Worm (Caenorhabditis elegans) whole organism, late embryonic: ENCODE results near the gene F43E2.1.

ENCODE experiments used
- C08G9.2 ChIP-seq: sonication (generic microtip); optimal IDR thresholded peaks from 2 replicates; lab custom pipeline; 2016; ENCODE audit warnings: mild to moderate bottlenecking, missing genetic modification characterization, moderate library complexity, missing compliant biosample characterization
- C38D4.7 ChIP-seq: fragments of 200-800 bp; sonication (Bioruptor generic); optimal IDR thresholded peaks from 2 replicates; lab custom pipeline; 2018; ENCODE audit warnings: mild to moderate bottlenecking, missing genetic modification characterization, moderate library complexity, missing compliant biosample characterization
- F13H6.1 ChIP-seq: sonication (generic microtip); optimal IDR thresholded peaks from 2 replicates; lab custom pipeline; 2016; ENCODE audit warnings: missing genetic modification characterization, missing compliant biosample characterization
- K02D7.2 ChIP-seq: sonication (generic microtip); optimal IDR thresholded peaks from 2 replicates; lab custom pipeline; 2017; ENCODE audit warnings: mild to moderate bottlenecking, missing genetic modification characterization, missing compliant biosample characterization
- K09A11.1 ChIP-seq: sonication (generic microtip); optimal IDR thresholded peaks from 2 replicates; lab custom pipeline; 2017; ENCODE audit warnings: antibody characterized with exemption, mild to moderate bottlenecking, missing genetic modification characterization, missing compliant biosample characterization; ENCODE audit not compliant: insufficient read depth
- ahr-1 ChIP-seq: sonication (generic microtip); optimal IDR thresholded peaks from 2 replicates; lab custom pipeline; 2016; ENCODE audit warnings: missing genetic modification characterization, missing compliant biosample characterization
- ama-1 ChIP-seq: fragments of 150-350 bp; optimal IDR thresholded peaks from 2 replicates; lab custom pipeline; 2014
- ceh-14 ChIP-seq: sonication (generic microtip); optimal IDR thresholded peaks from 2 replicates; lab custom pipeline; 2016; ENCODE audit warnings: missing genotype, missing genetic modification characterization, missing compliant biosample characterization
- ceh-18 ChIP-seq: sonication (generic microtip); optimal IDR thresholded peaks from 2 replicates; lab custom pipeline; 2016; ENCODE audit warnings: missing genetic modification characterization, missing compliant biosample characterization
- ceh-19 ChIP-seq: fragments of 200-800 bp; sonication (Bioruptor generic); optimal IDR thresholded peaks from 2 replicates; lab custom pipeline; 2018; ENCODE audit warnings: mild to moderate bottlenecking, missing genetic modification characterization, missing compliant biosample characterization
- ceh-2 ChIP-seq: sonication (generic microtip); optimal IDR thresholded peaks from 2 replicates; lab custom pipeline; 2016; ENCODE audit warnings: missing genotype, missing genetic modification characterization, missing compliant biosample characterization
- ceh-22 ChIP-seq: sonication (generic microtip); optimal IDR thresholded peaks from 2 replicates; lab custom pipeline; 2017; ENCODE audit warnings: missing biosample characterization, missing genetic modification characterization
- ceh-24 ChIP-seq: sonication (generic microtip); optimal IDR thresholded peaks from 2 replicates; lab custom pipeline; 2016; ENCODE audit warnings: mild to moderate bottlenecking, missing genetic modification characterization, missing compliant biosample characterization
- ceh-31 ChIP-seq: sonication (generic microtip); optimal IDR thresholded peaks from 2 replicates; lab custom pipeline; 2016; ENCODE audit warnings: missing genetic modification characterization, missing compliant biosample characterization
- ceh-34 ChIP-seq: sonication (generic microtip); optimal IDR thresholded peaks from 2 replicates; lab custom pipeline; 2016; ENCODE audit warnings: mild to moderate bottlenecking, missing genetic modification characterization, missing compliant biosample characterization
- ceh-45 ChIP-seq: fragments of 200-800 bp; sonication (Bioruptor generic); IDR thresholded peaks from 2 replicates; pipeline ENCODE4 v1.3.6; 2022; ENCODE audit warnings: missing genetic modification reagents, missing genetic modification characterization, missing compliant biosample characterization
- ceh-48 ChIP-seq: sonication (generic microtip); optimal IDR thresholded peaks from 2 replicates; lab custom pipeline; 2016; ENCODE audit warnings: missing genetic modification characterization, inconsistent platforms, missing compliant biosample characterization
- che-1 ChIP-seq: sonication (generic microtip); optimal IDR thresholded peaks from 2 replicates; lab custom pipeline; 2016; ENCODE audit warnings: mild to moderate bottlenecking, missing genetic modification characterization, missing compliant biosample characterization
- dmd-4 ChIP-seq: sonication (generic microtip); optimal IDR thresholded peaks from 2 replicates; lab custom pipeline; 2016; ENCODE audit warnings: borderline replicate concordance, missing genetic modification characterization, missing compliant biosample characterization
- dve-1 ChIP-seq: sonication (generic microtip); optimal IDR thresholded peaks from 2 replicates; lab custom pipeline; 2017; ENCODE audit warnings: antibody characterized with exemption, mild to moderate bottlenecking, missing genetic modification characterization, missing compliant biosample characterization
- elt-4 ChIP-seq: sonication (generic microtip); optimal IDR thresholded peaks from 2 replicates; lab custom pipeline; 2016; ENCODE audit warnings: missing genetic modification characterization, missing compliant biosample characterization
- fax-1 ChIP-seq: sonication (generic microtip); optimal IDR thresholded peaks from 2 replicates; lab custom pipeline; 2016; ENCODE audit warnings: missing genotype, missing genetic modification characterization, missing compliant biosample characterization
- fkh-10 ChIP-seq: fragments of 150-350 bp; optimal IDR thresholded peaks from 2 replicates; lab custom pipeline; 2014; ENCODE audit warnings: missing biosample characterization, missing genetic modification reagents, missing genetic modification characterization
- fkh-6 ChIP-seq: sonication (generic microtip); optimal IDR thresholded peaks from 2 replicates; lab custom pipeline; 2016; ENCODE audit warnings: missing genetic modification characterization, missing compliant biosample characterization
- hlh-13 ChIP-seq: fragments of 200-800 bp; sonication (Bioruptor generic); optimal IDR thresholded peaks from 2 replicates; lab custom pipeline; 2018; ENCODE audit warnings: mild to moderate bottlenecking, missing genetic modification characterization, missing compliant biosample characterization
- hlh-15 ChIP-seq: sonication (generic microtip); optimal IDR thresholded peaks from 2 replicates; lab custom pipeline; 2016; ENCODE audit warnings: missing genetic modification characterization, missing compliant biosample characterization
- hlh-30 ChIP-seq: sonication (generic microtip); optimal IDR thresholded peaks from 2 replicates; lab custom pipeline; 2017; ENCODE audit warnings: antibody characterized with exemption, missing genetic modification characterization, missing compliant biosample characterization; ENCODE audit not compliant: insufficient read depth
- hlh-6 ChIP-seq: sonication (generic microtip); optimal IDR thresholded peaks from 2 replicates; lab custom pipeline; 2016; ENCODE audit warnings: missing genotype, missing genetic modification characterization, missing compliant biosample characterization
- madf-2 ChIP-seq: sonication (generic microtip); optimal IDR thresholded peaks from 2 replicates; lab custom pipeline; 2017; ENCODE audit warnings: missing genetic modification characterization, missing compliant biosample characterization
- mec-3 ChIP-seq: sonication (generic microtip); optimal IDR thresholded peaks from 2 replicates; lab custom pipeline; 2016; ENCODE audit warnings: borderline replicate concordance, missing genetic modification characterization, missing compliant biosample characterization
- nfya-1 ChIP-seq: sonication (generic microtip); optimal IDR thresholded peaks from 2 replicates; lab custom pipeline; 2017; ENCODE audit warnings: missing genetic modification characterization, mild to moderate bottlenecking, missing compliant biosample characterization, antibody characterized with exemption, moderate library complexity
- nhr-11 ChIP-seq: fragments of 150-350 bp; optimal IDR thresholded peaks from 2 replicates; lab custom pipeline; 2014; ENCODE audit warnings: missing biosample characterization, missing genetic modification characterization
- npax-4 ChIP-seq: sonication (generic microtip); optimal IDR thresholded peaks from 2 replicates; lab custom pipeline; 2016; ENCODE audit warnings: missing genetic modification characterization, missing compliant biosample characterization
- pat-9 ChIP-seq: fragments of 200-800 bp; sonication (Bioruptor generic); optimal IDR thresholded peaks from 2 replicates; lab custom pipeline; 2018; ENCODE audit warnings: mild to moderate bottlenecking, missing genetic modification characterization, moderate library complexity, missing compliant biosample characterization
- pha-4 ChIP-seq: fragments of 150-350 bp; optimal IDR thresholded peaks from 2 replicates; lab custom pipeline; 2018; ENCODE audit warnings: missing biosample characterization, missing genetic modification reagents, missing genetic modification characterization
- pros-1 ChIP-seq: fragments of 150-350 bp; optimal IDR thresholded peaks from 2 replicates; lab custom pipeline; 2014; ENCODE audit warnings: missing biosample characterization, missing genetic modification reagents, missing genetic modification characterization
- ref-2 ChIP-seq: sonication (generic microtip); optimal IDR thresholded peaks from 2 replicates; lab custom pipeline; 2016; ENCODE audit warnings: missing genetic modification characterization, missing compliant biosample characterization
- sdc-2 ChIP-seq: sonication (generic microtip); optimal IDR thresholded peaks from 2 replicates; lab custom pipeline; 2016; ENCODE audit warnings: missing genotype, missing genetic modification characterization, missing compliant biosample characterization
- sox-2 ChIP-seq: fragments of 200-800 bp; sonication (Bioruptor generic); IDR thresholded peaks from 2 replicates; pipeline ENCODE4 v1.3.6; 2022; ENCODE audit warnings: missing genetic modification reagents, missing genetic modification characterization, missing compliant biosample characterization
- sox-4 ChIP-seq: sonication (generic microtip); optimal IDR thresholded peaks from 2 replicates; lab custom pipeline; 2017; ENCODE audit warnings: mild to moderate bottlenecking, missing genetic modification characterization, inconsistent platforms, missing compliant biosample characterization
- syd-9 ChIP-seq: sonication (generic microtip); optimal IDR thresholded peaks from 2 replicates; lab custom pipeline; 2016; ENCODE audit warnings: mild to moderate bottlenecking, missing genetic modification characterization, moderate library complexity, missing compliant biosample characterization
- tbx-2 ChIP-seq: sonication (generic microtip); optimal IDR thresholded peaks from 2 replicates; lab custom pipeline; 2016; ENCODE audit warnings: missing genetic modification characterization, missing compliant biosample characterization
- ttx-3 ChIP-seq: sonication (generic microtip); optimal IDR thresholded peaks from 2 replicates; lab custom pipeline; 2016; ENCODE audit warnings: missing genetic modification reagents, missing genetic modification characterization, missing compliant biosample characterization
- unc-42 ChIP-seq: sonication (generic microtip); optimal IDR thresholded peaks from 2 replicates; lab custom pipeline; 2016; ENCODE audit warnings: missing genotype, missing genetic modification characterization, missing compliant biosample characterization
- unc-55 ChIP-seq: sonication (generic microtip); optimal IDR thresholded peaks from 2 replicates; lab custom pipeline; 2017; ENCODE audit warnings: missing biosample characterization, missing genetic modification reagents, missing genetic modification characterization
- ztf-16 ChIP-seq: sonication (generic microtip); optimal IDR thresholded peaks from 2 replicates; lab custom pipeline; 2017; ENCODE audit warnings: missing genetic modification characterization, missing compliant biosample characterization

Gene F43E2.1

DNA sequence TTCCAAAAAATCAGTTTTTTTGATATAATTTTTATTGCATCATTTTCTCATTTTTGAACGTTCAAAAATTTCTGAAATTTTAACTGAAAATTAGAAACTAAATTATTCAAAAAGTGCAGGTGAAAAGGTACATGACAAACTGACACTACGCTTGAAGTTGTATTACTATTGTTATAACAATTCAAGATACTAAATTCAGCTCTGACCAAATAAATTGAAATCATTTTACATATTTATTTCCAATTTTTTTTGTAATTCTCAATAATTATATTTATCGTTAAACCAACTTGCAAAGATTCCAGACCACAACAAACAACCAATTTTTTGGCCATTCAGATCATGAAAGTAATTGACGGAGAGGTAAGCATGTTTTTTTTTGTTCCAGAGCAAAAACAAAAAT lies 10.4 kb downstream of the F43E2.1 start, which contains the start of gene sre-3:
Gene sre-3 (plus strand): TSS at position 301 of the 400 bp plus-strand sequence.
- TF ChIP-seq tbx-2 (tag; lab: Kevin White, UChicago) (no peak), ref-2 (tag; lab: Kevin White, UChicago) (no peak), ceh-19 (GFP tag; lab: Kevin White, UChicago) (no peak), ceh-24 (tag; lab: Kevin White, UChicago) (no peak), elt-4 (tag; lab: Kevin White, UChicago) (no peak), sox-2 (GFP tag; lab: Robert Waterston, UW) (no peak), nhr-11 (tag; lab: Kevin White, UChicago) (no peak), nfya-1 (tag; lab: Kevin White, UChicago) (no peak), hlh-30 (tag; lab: Kevin White, UChicago) (no peak), ceh-48 (no peak), ceh-31 (tag; lab: Kevin White, UChicago) (no peak), hlh-15 (tag; lab: Kevin White, UChicago) (no peak), F13H6.1 (tag; lab: Kevin White, UChicago) (no peak), ama-1 (no peak), pat-9 (tag; lab: Kevin White, UChicago) (no peak), mec-3 (no peak), madf-2 (tag; lab: Kevin White, UChicago) (no peak), C38D4.7 (GFP tag; lab: Kevin White, UChicago) (no peak), C08G9.2 (tag; lab: Kevin White, UChicago) (no peak)

DNA sequence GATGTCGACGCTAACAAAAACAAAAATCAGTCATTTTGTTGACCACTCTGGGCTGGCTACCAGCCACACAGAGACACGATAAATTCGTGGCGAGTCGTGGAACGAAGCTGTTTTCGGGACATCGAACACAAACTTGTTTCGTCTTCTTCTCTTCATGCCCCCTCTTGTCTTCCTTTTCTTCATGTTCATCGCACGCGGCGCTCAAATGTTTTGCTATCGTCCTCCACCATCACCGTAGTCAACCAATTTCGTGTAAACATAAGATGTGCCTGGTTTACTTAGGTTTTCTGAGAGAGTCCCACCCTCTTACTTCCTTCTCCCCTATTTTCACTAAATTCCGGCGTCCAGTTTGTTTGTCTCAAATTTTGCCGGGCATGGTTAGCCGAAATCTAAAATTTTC lies 15.3 kb downstream of the F43E2.1 start:
- TF ChIP-seq che-1 (no peak), F13H6.1 (tag; lab: Kevin White, UChicago) (no peak), elt-4 (tag; lab: Kevin White, UChicago) (no peak), ref-2 (tag; lab: Kevin White, UChicago) (no peak), ceh-48 (no peak), ztf-16 (no peak), pat-9 (tag; lab: Kevin White, UChicago) (no peak), hlh-13 (GFP tag; lab: Kevin White, UChicago) (no peak), fax-1 (tag; lab: Kevin White, UChicago) (no peak), ceh-14 (tag; lab: Kevin White, UChicago) (no peak), pros-1 (tag; lab: Kevin White, UChicago) (no peak), unc-42 (no peak), nfya-1 (tag; lab: Kevin White, UChicago) (no peak), madf-2 (tag; lab: Kevin White, UChicago) (no peak), sox-4 (no peak), fkh-6 (tag; lab: Kevin White, UChicago) (no peak), K09A11.1 (tag; lab: Kevin White, UChicago) (no peak), ttx-3 (tag; lab: Kevin White, UChicago) (no peak), ceh-24 (tag; lab: Kevin White, UChicago) (no peak), C08G9.2 (tag; lab: Kevin White, UChicago) (no peak)

DNA sequence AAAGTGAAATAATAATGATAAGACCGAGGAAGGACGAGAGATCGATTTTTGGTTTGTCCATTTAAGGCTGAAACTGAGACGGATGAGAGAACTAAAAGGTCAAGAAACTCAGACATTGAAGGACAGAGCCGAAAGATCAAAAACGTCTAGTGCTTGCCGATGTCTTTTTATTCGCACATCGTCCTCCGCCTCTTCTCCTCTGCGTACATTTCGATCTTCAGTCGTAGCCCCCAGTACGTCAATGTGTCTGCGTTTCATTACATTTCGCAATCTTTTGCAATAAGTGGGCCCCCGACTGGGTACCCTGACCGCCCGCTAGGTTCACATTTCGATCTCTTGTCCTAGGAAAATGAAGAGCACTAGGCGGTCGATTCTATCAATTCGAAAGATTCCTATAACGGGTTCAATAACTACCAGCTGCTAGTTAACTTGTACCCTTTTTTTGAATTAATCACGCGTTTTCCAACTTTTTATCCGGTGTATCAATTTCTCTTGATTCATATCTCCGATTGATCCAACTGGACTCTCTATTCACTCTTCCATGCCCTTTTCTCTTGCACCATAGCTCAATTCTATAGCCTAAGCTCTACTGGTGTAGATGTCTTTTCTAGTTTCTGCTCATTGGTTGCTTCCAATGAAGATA lies 17.1 kb downstream of the F43E2.1 start:
- TF ChIP-seq ttx-3 (tag; lab: Kevin White, UChicago) = no peak
- TF ChIP-seq nfya-1 (tag; lab: Kevin White, UChicago) = peak; percentile 4
- TF ChIP-seq che-1 = no peak
- no peak for TF ChIP-seq mec-3
- no peak for TF ChIP-seq ceh-2 (tag; lab: Kevin White, UChicago)
- TF ChIP-seq ceh-31 (tag; lab: Kevin White, UChicago) = peak; percentile 31
- peak; percentile 3 for TF ChIP-seq ceh-18
- no peak for TF ChIP-seq ceh-19 (GFP tag; lab: Kevin White, UChicago)
- peak; percentile 32 for TF ChIP-seq unc-55 (GFP tag; lab: Kevin White, UChicago)
- peak; percentile 20 for TF ChIP-seq ceh-34 (tag; lab: Kevin White, UChicago)
- no peak for TF ChIP-seq syd-9
- TF ChIP-seq fkh-10 = no peak
- no peak for TF ChIP-seq ceh-22 (tag; lab: Kevin White, UChicago)
- TF ChIP-seq dmd-4 = no peak
- TF ChIP-seq sdc-2 (tag; lab: Kevin White, UChicago) = no peak
- no peak for TF ChIP-seq ceh-48
- no peak for TF ChIP-seq npax-4 (tag; lab: Kevin White, UChicago)
- TF ChIP-seq ceh-14 (tag; lab: Kevin White, UChicago) = no peak
- no peak for TF ChIP-seq madf-2 (tag; lab: Kevin White, UChicago)
- TF ChIP-seq hlh-6 = no peak
- TF ChIP-seq ahr-1 = no peak
- TF ChIP-seq nhr-11 (tag; lab: Kevin White, UChicago) = no peak
- TF ChIP-seq ceh-45 (GFP tag; lab: Robert Waterston, UW) = no peak
- no peak for TF ChIP-seq sox-2 (GFP tag; lab: Robert Waterston, UW)
- no peak for TF ChIP-seq K02D7.2 (tag; lab: Kevin White, UChicago)
- peak; percentile 31 for TF ChIP-seq dve-1
- TF ChIP-seq pha-4 (tag; lab: Kevin White, UChicago) = no peak
